Fruit fly (Drosophila melanogaster) ovary, adult (tissue): ENCODE measurements around the gene GluRIID.

Source experiments
- CG17801 ChIP-seq: fragments of 200-800 bp; optimal IDR thresholded peaks from 2 replicates; lab custom pipeline; 2019; ENCODE audit warnings: missing biosample characterization, mild to moderate bottlenecking, missing genetic modification characterization, moderate library complexity; ENCODE audit not compliant: partially characterized antibody

The GluRIID gene

dm6 chr3R:20617583-20617982, 34.7 kb downstream of the GluRIID start, which contains the start of gene CG5466:
CG5466 (plus strand) TSS chr3R:20617883.
- no peak for TF ChIP-seq CG17801 (GFP tag; lab: Kevin White, UChicago)

- no peak for TF ChIP-seq CG17801 (GFP tag; lab: Kevin White, UChicago)
Observed at dm6 chr3R:20616801-20617200, 35.4 kb downstream of the GluRIID start, which contains the start of gene CG15923. CG15923 (minus strand) TSS chr3R:20616901.

dm6 chr3R:20608199-20608598, 44.1 kb downstream of the GluRIID start:
- TF ChIP-seq CG17801 (GFP tag; lab: Kevin White, UChicago): no peak

dm6 chr3R:20605562-20606155, 46.6 kb downstream of the GluRIID start:
- TF ChIP-seq CG17801 (GFP tag; lab: Kevin White, UChicago): no peak

dm6 chr3R:20605078-20605477, 47.2 kb downstream of the GluRIID start:
- TF ChIP-seq CG17801 (GFP tag; lab: Kevin White, UChicago): no peak

- no peak for TF ChIP-seq CG17801 (GFP tag; lab: Kevin White, UChicago)
Observed at dm6 chr3R:20604078-20604477, 48.2 kb downstream of the GluRIID start.

- no peak for TF ChIP-seq CG17801 (GFP tag; lab: Kevin White, UChicago)
Observed at dm6 chr3R:20602599-20602998, 49.7 kb downstream of the GluRIID start.

dm6 chr3R:20600109-20600508, 52.1 kb downstream of the GluRIID start:
- TF ChIP-seq CG17801 (GFP tag; lab: Kevin White, UChicago): no peak
